Fruit fly (Drosophila melanogaster): ENCODE results near the gene Saysd1.

DNA sequence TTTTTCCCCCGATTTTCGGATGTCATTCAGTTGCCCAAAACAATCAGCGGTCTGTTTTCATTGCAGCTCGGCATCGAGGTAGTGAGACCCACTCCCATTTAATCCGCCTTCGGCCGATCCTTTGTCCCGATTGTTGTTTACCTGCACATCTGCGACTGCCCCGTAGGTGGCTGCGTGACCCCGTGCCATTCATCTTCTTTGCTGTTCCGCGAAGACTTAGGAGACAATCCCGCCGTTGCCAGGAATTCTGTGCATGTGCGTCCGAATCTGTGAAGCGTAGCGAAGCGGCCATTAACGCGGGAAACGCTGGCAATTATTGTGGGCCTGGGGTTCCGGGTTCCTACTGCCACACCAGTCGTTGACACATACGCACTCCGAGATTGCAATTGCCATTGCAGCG is 42.0 kb downstream of the Saysd1 start:
- TF ChIP-seq toy (GFP tag; IDR thresholded peaks at IDR 0.05) (no peak), zen (tag; optimal IDR thresholded peaks at IDR 0.05) (peak; percentile 89), gro (GFP tag; optimal IDR thresholded peaks at IDR 0.05) (no peak), trem (tag; optimal IDR thresholded peaks at IDR 0.05) (no peak), CG3281 (GFP tag; optimal IDR thresholded peaks at IDR 0.05) (no peak), Usf (GFP tag; optimal IDR thresholded peaks at IDR 0.05) (no peak), tap (tag; optimal IDR thresholded peaks at IDR 0.05) (no peak), CG7928 (GFP tag; optimal IDR thresholded peaks at IDR 0.05) (no peak), CG10462 (GFP tag; optimal IDR thresholded peaks at IDR 0.05) (no peak), nom (GFP tag; optimal IDR thresholded peaks at IDR 0.05) (no peak), CG18011 (GFP tag; optimal IDR thresholded peaks at IDR 0.05) (no peak)

Data from whole organism, embryonic.